Fruit fly (Drosophila melanogaster): ENCODE results near the gene CG42526.

Gene CG42526

DNA sequence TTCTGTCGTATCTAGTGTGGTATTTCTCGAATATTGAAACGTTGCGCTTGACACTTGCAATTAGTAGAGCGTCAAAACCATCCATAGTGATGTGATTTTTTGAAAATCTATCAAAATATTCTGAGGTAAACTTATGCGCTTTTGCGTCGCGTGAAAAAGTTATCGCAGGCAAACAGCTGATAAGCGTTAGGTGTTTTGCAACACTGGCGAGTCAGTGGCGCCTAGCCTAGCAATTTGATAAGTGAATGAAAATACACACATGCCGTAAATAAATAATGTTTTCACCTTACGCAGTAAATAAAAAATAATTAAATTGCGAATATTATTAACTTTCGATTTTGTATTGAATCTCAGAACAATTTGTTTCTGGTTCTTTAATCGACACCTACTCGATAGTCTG is at the start of gene CG42526 (continued):
- peak; percentile 71 for TF ChIP-seq CG2116 (GFP tag; optimal IDR thresholded peaks at IDR 0.05)
- TF ChIP-seq pb (GFP tag; optimal IDR thresholded peaks at IDR 0.05), result peak; percentile 5
- TF ChIP-seq CG2712 (tag; optimal IDR thresholded peaks at IDR 0.05), result peak; percentile 23
- TF ChIP-seq CG8388 (GFP tag; optimal IDR thresholded peaks at IDR 0.05), result peak; percentile 1
- TF ChIP-seq dm (GFP tag; optimal IDR thresholded peaks at IDR 0.05), result peak; percentile 34
- TF ChIP-seq Scr (GFP tag; IDR thresholded peaks at IDR 0.05; ENCODE audit: partially characterized antibody), result peak; percentile 57
- TF ChIP-seq E2f2 (GFP tag; IDR thresholded peaks at IDR 0.05), result peak; percentile 84
- peak; percentile 30 for TF ChIP-seq CG8944 (GFP tag; optimal IDR thresholded peaks at IDR 0.05)
- TF ChIP-seq rib (GFP tag; IDR thresholded peaks at IDR 0.05), result no peak
- peak; percentile 45; the same call in 1 of the 2 replicates for TF ChIP-seq inv (GFP tag; IDR thresholded peaks at IDR 0.05; ENCODE audit: partially characterized antibody)
- TF ChIP-seq CG4282 (GFP tag; optimal IDR thresholded peaks at IDR 0.05), result no peak
- TF ChIP-seq lbe (GFP tag; optimal IDR thresholded peaks at IDR 0.05), result peak; percentile 36
- peak; percentile 59 for TF ChIP-seq sob (GFP tag; IDR thresholded peaks at IDR 0.05)
- TF ChIP-seq CG10431 (GFP tag; optimal IDR thresholded peaks at IDR 0.05), result no peak
- TF ChIP-seq Aef1 (GFP tag; IDR thresholded peaks at IDR 0.05), result no peak
- no peak for TF ChIP-seq CG15696 (tag; optimal IDR thresholded peaks at IDR 0.05)
- TF ChIP-seq CG2678 (tag; optimal IDR thresholded peaks at IDR 0.05), result no peak
- TF ChIP-seq ssp (GFP tag; IDR thresholded peaks at IDR 0.05), result no peak
- peak; percentile 17 for TF ChIP-seq Mad (GFP tag; optimal IDR thresholded peaks at IDR 0.05)
- no peak for TF ChIP-seq Trl (optimal IDR thresholded peaks at IDR 0.05)
- peak; percentile 37 for TF ChIP-seq Trl (GFP tag; optimal IDR thresholded peaks at IDR 0.05)
- TF ChIP-seq sens-2 (GFP tag; IDR thresholded peaks at IDR 0.05), result 0 out of 2 replicates have a peak, but pooled peaks have one; percentile 38
- no peak for TF ChIP-seq cas (GFP tag; IDR thresholded peaks at IDR 0.05)
- peak; percentile 19 for TF ChIP-seq ewg (GFP tag; optimal IDR thresholded peaks at IDR 0.05)
- peak; percentile 82 for TF ChIP-seq Sry-δ (GFP tag; optimal IDR thresholded peaks at IDR 0.05)
- TF ChIP-seq bab2 (GFP tag; optimal IDR thresholded peaks at IDR 0.05), result peak; percentile 56
- no peak for TF ChIP-seq Dek (tag; optimal IDR thresholded peaks at IDR 0.05)
- no peak for TF ChIP-seq ash1 (GFP tag; optimal IDR thresholded peaks at IDR 0.05)
- no peak for TF ChIP-seq nau (GFP tag; optimal IDR thresholded peaks at IDR 0.05)
- peak; percentile 7; the same call in 1 of the 3 replicates for TF ChIP-seq knrl (GFP tag; IDR thresholded peaks at IDR 0.05; ENCODE audit: partially characterized antibody)
- no peak for TF ChIP-seq hth (optimal IDR thresholded peaks at IDR 0.05)
- no peak for TF ChIP-seq CG11695 (GFP tag; IDR thresholded peaks at IDR 0.05)
- peak; percentile 27 for TF ChIP-seq gsb-n (tag; optimal IDR thresholded peaks at IDR 0.05)
- TF ChIP-seq Atf-2 (GFP tag; optimal IDR thresholded peaks at IDR 0.05), result peak; percentile 22
- no peak for TF ChIP-seq pan (optimal IDR thresholded peaks at IDR 0.05)
- TF ChIP-seq pan (GFP tag; optimal IDR thresholded peaks at IDR 0.05 in 1 of 2, IDR thresholded peaks at IDR 0.05 in 1 of 2), result peak in 1 of 2 experiments; percentile 49
- TF ChIP-seq Pdp1 (GFP tag; optimal IDR thresholded peaks at IDR 0.05), result peak; percentile 6 to 58
- peak; percentile 63 for TF ChIP-seq zfh2 (GFP tag; optimal IDR thresholded peaks at IDR 0.05)
- peak; percentile 49 for TF ChIP-seq CG17385 (GFP tag; optimal IDR thresholded peaks at IDR 0.05)
- TF ChIP-seq gcm2 (GFP tag; optimal IDR thresholded peaks at IDR 0.05), result no peak
- TF ChIP-seq BtbVII (GFP tag; optimal IDR thresholded peaks at IDR 0.05), result no peak
- TF ChIP-seq CG2202 (tag; optimal IDR thresholded peaks at IDR 0.05), result no peak
- 0 out of 3 replicates have a peak, but pooled peaks have one; percentile 5 for TF ChIP-seq CG2199 (GFP tag; IDR thresholded peaks at IDR 0.05)
- peak; percentile 63 for TF ChIP-seq Hsf (GFP tag; optimal IDR thresholded peaks at IDR 0.05)
- TF ChIP-seq dysf (GFP tag; IDR thresholded peaks at IDR 0.05), result no peak
- TF ChIP-seq eyg (GFP tag; optimal IDR thresholded peaks at IDR 0.05), result peak; percentile 11
- no peak for TF ChIP-seq HLHmδ (GFP tag; optimal IDR thresholded peaks at IDR 0.05)
- TF ChIP-seq CG3407 (GFP tag; optimal IDR thresholded peaks at IDR 0.05), result no peak
- no peak for TF ChIP-seq Eip74EF (GFP tag; optimal IDR thresholded peaks at IDR 0.05)
- no peak for TF ChIP-seq disco-r (GFP tag; optimal IDR thresholded peaks at IDR 0.05)
- no peak for TF ChIP-seq pnt (GFP tag; optimal IDR thresholded peaks at IDR 0.05)
- TF ChIP-seq ERR (GFP tag; optimal IDR thresholded peaks at IDR 0.05), result no peak
